Fruit fly (Drosophila melanogaster) whole organism, embryonic: Measurements from ENCODE around the gene yellow-e3.

Experiments
- Atf-2 ChIP-seq: fragments of 200-800 bp; sonication (Bioruptor generic); optimal IDR thresholded peaks from 2 replicates; lab custom pipeline; 2016; ENCODE audit warnings: missing biosample characterization, missing genetic modification characterization
- CG10366 ChIP-seq: fragments of 200-800 bp; sonication (Bioruptor generic); IDR thresholded peaks from 2 replicates; pipeline ENCODE4 v1.3.6; 2022; ENCODE audit warnings: missing biosample characterization, missing genetic modification characterization
- CG12299 ChIP-seq: fragments of 200-800 bp; sonication (Bioruptor generic); optimal IDR thresholded peaks from 2 replicates; lab custom pipeline; 2018; ENCODE audit warnings: missing biosample characterization, mild to moderate bottlenecking, missing genetic modification characterization
- CG13894 ChIP-seq: fragments of 200-800 bp; sonication (Bioruptor generic); optimal IDR thresholded peaks from 3 replicates; lab custom pipeline; 2018; ENCODE audit warnings: missing biosample characterization, mild to moderate bottlenecking, missing genetic modification characterization, moderate library complexity
- CG15073 ChIP-seq: fragments of 200-800 bp; sonication (Bioruptor generic); optimal IDR thresholded peaks from 2 replicates; lab custom pipeline; 2016; ENCODE audit warnings: missing biosample characterization, missing genetic modification characterization
- CG15514 ChIP-seq: fragments of 200-800 bp; sonication (Bioruptor generic); optimal IDR thresholded peaks from 3 replicates; lab custom pipeline; 2017; ENCODE audit warnings: missing biosample characterization, missing genetic modification characterization, mild to moderate bottlenecking, moderate library complexity, missing genetic modification reagents
- CG15601 ChIP-seq: fragments of 200-800 bp; sonication (Bioruptor generic); optimal IDR thresholded peaks from 3 replicates; lab custom pipeline; 2019; ENCODE audit warnings: missing biosample characterization, mild to moderate bottlenecking, missing genetic modification characterization, moderate library complexity
- CG1602 ChIP-seq: fragments of 200-800 bp; sonication (Bioruptor generic); optimal IDR thresholded peaks from 3 replicates; lab custom pipeline; 2016; ENCODE audit warnings: missing biosample characterization, missing genetic modification characterization
- CG2889 ChIP-seq: fragments of 200-800 bp; sonication (Bioruptor generic); IDR thresholded peaks from 3 replicates; pipeline ENCODE4 v1.3.6; 2022; ENCODE audit warnings: missing biosample characterization, missing genetic modification characterization
- CG34224 ChIP-seq: fragments of 200-800 bp; sonication (Bioruptor generic); IDR thresholded peaks from 3 replicates; pipeline ENCODE4 v1.3.6; 2022; ENCODE audit warnings: missing biosample characterization, missing genetic modification characterization; ENCODE audit not compliant: partially characterized antibody
- CG3995 ChIP-seq: fragments of 200-800 bp; sonication (Bioruptor generic); optimal IDR thresholded peaks from 3 replicates; lab custom pipeline; 2016; ENCODE audit warnings: missing biosample characterization, missing genetic modification characterization
- CG4360 ChIP-seq: fragments of 200-800 bp; sonication (Bioruptor generic); IDR thresholded peaks from 2 replicates; pipeline ENCODE4 v1.3.6; 2022; ENCODE audit warnings: missing biosample characterization, missing genetic modification characterization
- CG4404 ChIP-seq: fragments of 200-800 bp; sonication (Bioruptor generic); IDR thresholded peaks from 2 replicates; pipeline ENCODE4 v1.3.6; 2022; ENCODE audit warnings: missing biosample characterization, missing genetic modification characterization
- CG4854 ChIP-seq: fragments of 200-800 bp; sonication (Bioruptor generic); optimal IDR thresholded peaks from 2 replicates; lab custom pipeline; 2016; ENCODE audit warnings: missing biosample characterization, missing genetic modification characterization, inconsistent platforms
- CG6254 ChIP-seq: fragments of 200-800 bp; sonication (Bioruptor generic); optimal IDR thresholded peaks from 3 replicates; lab custom pipeline; 2017; ENCODE audit warnings: mild to moderate bottlenecking, missing biosample characterization, missing genetic modification reagents, missing genetic modification characterization
- CG6854 ChIP-seq: fragments of 200-800 bp; sonication (Bioruptor generic); optimal IDR thresholded peaks from 3 replicates; lab custom pipeline; 2017; ENCODE audit warnings: missing biosample characterization, mild to moderate bottlenecking, missing genetic modification characterization
- CG7372 ChIP-seq: fragments of 200-800 bp; sonication (Bioruptor generic); IDR thresholded peaks from 2 replicates; pipeline ENCODE4 v1.3.6; 2022; ENCODE audit warnings: missing biosample characterization, missing genetic modification characterization
- CG8765 ChIP-seq: fragments of 200-800 bp; sonication (Bioruptor generic); IDR thresholded peaks from 2 replicates; pipeline ENCODE4 v1.3.6; 2022; ENCODE audit warnings: missing biosample characterization, missing genetic modification characterization
- CG9437 ChIP-seq: fragments of 200-800 bp; sonication (Bioruptor generic); optimal IDR thresholded peaks from 2 replicates; lab custom pipeline; 2018; ENCODE audit warnings: missing biosample characterization, mild to moderate bottlenecking, missing genetic modification characterization
- D19B ChIP-seq: fragments of 200-800 bp; sonication (Bioruptor generic); optimal IDR thresholded peaks from 2 replicates; lab custom pipeline; 2017; ENCODE audit warnings: missing biosample characterization, mild to moderate bottlenecking, missing genetic modification characterization
- Dfd ChIP-seq, 2 experiments: fragments of >200 bp; optimal IDR thresholded peaks; 2 replicates each; lab custom pipeline; 2017; ENCODE audit warnings: missing biosample characterization in 2 of 2, missing genetic modification characterization in 2 of 2
- Dip2 ChIP-seq: fragments of 200-800 bp; sonication (Bioruptor generic); IDR thresholded peaks from 2 replicates; pipeline ENCODE4 v1.3.6; 2022; ENCODE audit warnings: missing biosample characterization, missing genetic modification characterization
- Eip74EF ChIP-seq, 2 experiments: fragments of 200-800 bp in 1 of 2; fragments of >200 bp in 1 of 2; sonication (Bioruptor generic) in 1 of 2; optimal IDR thresholded peaks; 2 replicates each; lab custom pipeline; 2017 to 2019; ENCODE audit warnings: missing biosample characterization in 2 of 2, missing genetic modification characterization in 2 of 2, mild to moderate bottlenecking in 1 of 2, moderate library complexity in 1 of 2
- Hmx ChIP-seq: fragments of 200-800 bp; sonication (Bioruptor generic); optimal IDR thresholded peaks from 2 replicates; lab custom pipeline; 2016; ENCODE audit warnings: missing biosample characterization, missing genetic modification characterization
- Hr78 ChIP-seq, 2 experiments: fragments of 200-800 bp in 1 of 2; fragments of >200 bp in 1 of 2; sonication (Bioruptor generic) in 1 of 2; optimal IDR thresholded peaks; 2 replicates each; lab custom pipeline; 2017 to 2019; ENCODE audit warnings: missing biosample characterization in 2 of 2, missing genetic modification characterization in 2 of 2, mild to moderate bottlenecking in 1 of 2, moderate library complexity in 1 of 2
- Jarid2 ChIP-seq: fragments of 200-800 bp; sonication (Bioruptor generic); optimal IDR thresholded peaks from 3 replicates; lab custom pipeline; 2017; ENCODE audit warnings: mild to moderate bottlenecking, missing biosample characterization, missing genetic modification reagents, missing genetic modification characterization
- MESR4 ChIP-seq: fragments of 200-800 bp; sonication (Bioruptor generic); optimal IDR thresholded peaks from 2 replicates; lab custom pipeline; 2018; ENCODE audit warnings: missing biosample characterization, mild to moderate bottlenecking, missing genetic modification characterization, moderate library complexity
- Mad ChIP-seq: fragments of 200-800 bp; sonication (Bioruptor generic); optimal IDR thresholded peaks from 2 replicates; lab custom pipeline; 2016; ENCODE audit warnings: missing biosample characterization, missing genetic modification characterization
- Side ChIP-seq: fragments of 200-800 bp; sonication (Bioruptor generic); optimal IDR thresholded peaks from 2 replicates; lab custom pipeline; 2016; ENCODE audit warnings: missing biosample characterization, missing genetic modification characterization
- Spps ChIP-seq: fragments of 200-800 bp; sonication (Bioruptor generic); optimal IDR thresholded peaks from 2 replicates; lab custom pipeline; 2018; ENCODE audit warnings: missing biosample characterization, mild to moderate bottlenecking, missing genetic modification characterization
- ac ChIP-seq: fragments of 200-800 bp; sonication (Bioruptor generic); optimal IDR thresholded peaks from 3 replicates; lab custom pipeline; 2017; ENCODE audit warnings: missing biosample characterization, mild to moderate bottlenecking, missing genetic modification characterization
- chn ChIP-seq: fragments of 200-800 bp; sonication (Bioruptor generic); optimal IDR thresholded peaks from 2 replicates; lab custom pipeline; 2016; ENCODE audit warnings: missing biosample characterization, missing genetic modification characterization
- crc ChIP-seq: fragments of 200-800 bp; sonication (Bioruptor generic); optimal IDR thresholded peaks from 2 replicates; lab custom pipeline; 2016; ENCODE audit warnings: missing biosample characterization, missing genetic modification characterization
- dati ChIP-seq: fragments of 200-800 bp; sonication (Bioruptor generic); IDR thresholded peaks from 2 replicates; pipeline ENCODE4 v1.3.6; 2022; ENCODE audit warnings: missing biosample characterization, missing genetic modification characterization
- dmrt99B ChIP-seq: fragments of 200-800 bp; sonication (Bioruptor generic); optimal IDR thresholded peaks from 2 replicates; lab custom pipeline; 2018; ENCODE audit warnings: missing biosample characterization, mild to moderate bottlenecking, missing genetic modification characterization, moderate library complexity
- gsb ChIP-seq: fragments of 200-800 bp; sonication (Bioruptor generic); IDR thresholded peaks from 2 replicates; pipeline ENCODE4 v1.3.6; 2022; ENCODE audit warnings: missing biosample characterization, missing genetic modification characterization
- gt ChIP-seq: fragments of 200-800 bp; sonication (Bioruptor generic); IDR thresholded peaks from 2 replicates; pipeline ENCODE4 v1.3.6; 2022; ENCODE audit warnings: missing biosample characterization, missing genetic modification characterization
- h ChIP-seq: fragments of >200 bp; optimal IDR thresholded peaks from 2 replicates; lab custom pipeline; 2017
- jumu ChIP-seq: fragments of 200-800 bp; sonication (Bioruptor generic); optimal IDR thresholded peaks from 3 replicates; lab custom pipeline; 2016; ENCODE audit warnings: missing biosample characterization, missing genetic modification characterization
- kah ChIP-seq: fragments of 200-800 bp; sonication (Bioruptor generic); optimal IDR thresholded peaks from 2 replicates; lab custom pipeline; 2018; ENCODE audit warnings: missing biosample characterization, mild to moderate bottlenecking, missing genetic modification characterization
- maf-S ChIP-seq: fragments of 200-800 bp; sonication (Bioruptor generic); optimal IDR thresholded peaks from 2 replicates; lab custom pipeline; 2016; ENCODE audit warnings: missing biosample characterization, missing genetic modification characterization
- nom ChIP-seq: fragments of 200-800 bp; sonication (Bioruptor generic); optimal IDR thresholded peaks from 2 replicates; lab custom pipeline; 2017; ENCODE audit warnings: missing biosample characterization, missing genetic modification characterization, mild to moderate bottlenecking, moderate library complexity, missing genetic modification reagents
- odd ChIP-seq: fragments of 200-800 bp; sonication (Bioruptor generic); optimal IDR thresholded peaks from 2 replicates; lab custom pipeline; 2017; ENCODE audit warnings: missing biosample characterization, mild to moderate bottlenecking, missing genetic modification characterization
- pum ChIP-seq: fragments of 200-800 bp; sonication (Bioruptor generic); optimal IDR thresholded peaks from 2 replicates; lab custom pipeline; 2016; ENCODE audit warnings: missing biosample characterization, missing genetic modification characterization
- ranshi ChIP-seq: fragments of 200-800 bp; sonication (Bioruptor generic); IDR thresholded peaks from 2 replicates; pipeline ENCODE4 v1.3.6; 2022; ENCODE audit warnings: missing biosample characterization, missing genetic modification characterization
- rib ChIP-seq: fragments of 200-800 bp; sonication (Bioruptor generic); IDR thresholded peaks from 2 replicates; pipeline ENCODE4 v1.3.6; 2022; ENCODE audit warnings: missing biosample characterization, missing genetic modification characterization
- sens-2 ChIP-seq: fragments of 200-800 bp; sonication (Bioruptor generic); IDR thresholded peaks from 2 replicates; pipeline ENCODE4 v1.3.6; 2022; ENCODE audit warnings: missing biosample characterization, missing genetic modification characterization
- slbo ChIP-seq: fragments of 200-800 bp; sonication (Bioruptor generic); IDR thresholded peaks from 2 replicates; pipeline ENCODE4 v1.3.6; 2022; ENCODE audit warnings: missing biosample characterization, missing genetic modification characterization
- tll ChIP-seq, 2 experiments: fragments of 200-800 bp in 1 of 2; fragments of >200 bp in 1 of 2; sonication (Bioruptor generic) in 1 of 2; optimal IDR thresholded peaks; 2 replicates each; lab custom pipeline; 2017 to 2019; ENCODE audit warnings: missing biosample characterization in 2 of 2, missing genetic modification characterization in 2 of 2, mild to moderate bottlenecking in 1 of 2, moderate library complexity in 1 of 2
- unpg ChIP-seq: fragments of 200-800 bp; sonication (Bioruptor generic); optimal IDR thresholded peaks from 3 replicates; lab custom pipeline; 2018; ENCODE audit warnings: missing biosample characterization, mild to moderate bottlenecking, missing genetic modification characterization, moderate library complexity

Gene yellow-e3

DNA sequence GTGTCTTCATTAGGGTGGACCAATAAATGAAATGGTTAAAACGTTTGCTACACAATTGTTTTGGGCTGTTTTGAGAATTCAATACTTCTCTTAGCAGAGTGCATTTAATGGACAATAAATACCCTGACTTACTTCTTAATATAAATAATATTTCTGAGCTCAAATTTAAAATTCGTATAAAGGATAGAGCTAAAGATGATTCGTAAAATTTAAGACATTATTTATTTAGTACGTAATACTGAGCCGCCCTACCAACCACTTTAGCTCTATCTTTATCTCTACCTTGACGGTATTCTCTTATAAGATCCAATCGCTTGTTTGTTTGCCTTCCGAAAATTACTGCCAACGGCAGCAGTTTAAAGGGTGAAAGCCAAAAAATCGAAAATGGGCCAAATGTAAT, 29.0 kb upstream of the yellow-e3 start (continued):
- TF ChIP-seq CG4360 (GFP tag; lab: Robert Waterston, UW) (no peak), CG15601 (tag; lab: Kevin White, UChicago) (peak; percentile 85), gsb (GFP tag; lab: Robert Waterston, UW) (peak; percentile 39; the same call in 1 of the 2 replicates), nom (GFP tag; lab: Kevin White, UChicago) (peak; percentile 54), Eip74EF (GFP tag; optimal IDR thresholded peaks at IDR 0.05; lab: Kevin White, UChicago) (peak in 1 of 2 experiments; percentile 65), D19B (GFP tag; lab: Kevin White, UChicago) (peak; percentile 47), crc (GFP tag; lab: Kevin White, UChicago) (peak; percentile 45), Jarid2 (GFP tag; lab: Kevin White, UChicago) (peak; percentile 2), Hr78 (GFP tag; optimal IDR thresholded peaks at IDR 0.05; lab: Kevin White, UChicago) (peak in 1 of 2 experiments; percentile 13), CG7372 (0 out of 2 replicates have a peak, but pooled peaks have one; percentile 20), CG13894 (no peak), CG6854 (GFP tag; lab: Kevin White, UChicago) (peak; percentile 69), CG12299 (tag; lab: Kevin White, UChicago) (peak; percentile 88), Atf-2 (GFP tag; lab: Kevin White, UChicago) (peak; percentile 29), odd (GFP tag; lab: Kevin White, UChicago) (peak; percentile 87), Mad (GFP tag; lab: Kevin White, UChicago) (peak; percentile 51), Spps (peak; percentile 59), sens-2 (GFP tag; lab: Robert Waterston, UW) (peak; percentile 61; the same call in 1 of the 2 replicates), Side (GFP tag; lab: Kevin White, UChicago) (peak; percentile 44), kah (GFP tag; lab: Kevin White, UChicago) (peak; percentile 69), maf-S (GFP tag; lab: Kevin White, UChicago) (peak; percentile 43), dati (GFP tag; lab: Robert Waterston, UW) (no peak; the same call in 1 of the 2 replicates), CG34224 (no peak), slbo (GFP tag; lab: Robert Waterston, UW) (peak; percentile 78), CG4404 (GFP tag; lab: Robert Waterston, UW) (0 out of 2 replicates have a peak, but pooled peaks have one; percentile 35), CG15073 (GFP tag; lab: Kevin White, UChicago) (no peak), jumu (no peak), CG15514 (GFP tag; lab: Kevin White, UChicago) (peak; percentile 49), CG8765 (GFP tag; lab: Robert Waterston, UW) (no peak), pum (GFP tag; lab: Kevin White, UChicago) (peak; percentile 29), Dfd (GFP tag; optimal IDR thresholded peaks at IDR 0.05; lab: Kevin White, UChicago) (no peak), ranshi (GFP tag; lab: Robert Waterston, UW) (0 out of 2 replicates have a peak, but pooled peaks have one; percentile 27), gt (GFP tag; lab: Robert Waterston, UW) (no peak), chn (GFP tag; lab: Kevin White, UChicago) (peak; percentile 45), h (no peak), CG1602 (peak; percentile 71), CG2889 (GFP tag; lab: Robert Waterston, UW) (peak; percentile 77; the same call in 2 of the 3 replicates), MESR4 (GFP tag; lab: Kevin White, UChicago) (peak; percentile 19), Dip2 (GFP tag; lab: Robert Waterston, UW) (no peak), CG4854 (no peak), tll (GFP tag; optimal IDR thresholded peaks at IDR 0.05; lab: Kevin White, UChicago) (no peak), CG6254 (GFP tag; lab: Kevin White, UChicago) (peak; percentile 55), ac (GFP tag; lab: Kevin White, UChicago) (peak; percentile 8), Hmx (GFP tag; lab: Kevin White, UChicago) (no peak), CG10366 (peak; percentile 77), unpg (GFP tag; lab: Kevin White, UChicago) (peak; percentile 93), dmrt99B (tag; lab: Kevin White, UChicago) (peak; percentile 73), CG9437 (GFP tag; lab: Kevin White, UChicago) (peak; percentile 79), rib (GFP tag; lab: Robert Waterston, UW) (no peak), CG3995 (GFP tag; lab: Kevin White, UChicago) (peak; percentile 35)
